Fruit fly (Drosophila melanogaster): ENCODE results near the gene kmg.

The kmg gene

DNA sequence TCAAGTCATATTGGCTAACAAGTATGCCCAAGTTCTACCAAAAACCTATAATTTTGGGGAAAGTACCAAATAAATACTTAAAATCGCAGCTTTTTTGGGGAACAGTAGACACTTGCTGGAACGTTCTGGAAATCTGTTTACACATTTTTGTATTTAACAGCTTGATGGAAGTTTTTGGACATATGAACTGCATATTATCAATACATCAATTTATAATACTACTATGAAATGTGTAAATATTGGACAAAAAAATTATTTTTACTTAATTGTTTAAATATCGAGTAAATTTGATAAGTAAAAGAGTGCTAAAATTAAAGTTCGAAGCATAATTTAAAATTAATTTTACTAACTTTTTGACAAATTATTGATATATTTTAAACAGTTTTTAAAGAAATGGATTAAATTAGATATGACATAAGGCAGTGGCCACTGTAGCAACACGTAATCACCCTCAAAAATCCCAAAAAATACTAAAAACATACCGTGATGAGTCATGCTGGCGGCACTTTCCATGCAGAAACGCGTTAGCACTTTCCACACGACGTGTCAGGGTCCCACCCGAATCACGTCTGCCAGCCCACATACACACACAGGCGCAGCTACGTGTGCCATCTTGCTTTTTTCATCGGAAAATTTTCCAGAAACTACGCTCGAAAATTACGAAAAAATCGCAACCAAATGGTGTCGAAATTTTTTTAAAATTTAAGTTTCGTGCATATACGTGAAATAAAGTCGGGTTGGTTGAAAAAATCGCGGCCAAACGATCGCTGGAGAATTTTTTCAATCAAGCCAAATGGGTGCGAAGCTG lies 4.9 kb downstream of the kmg start, which contains the start of gene Sirt1 (continued):
- TF ChIP-seq Ravus (GFP tag; IDR thresholded peaks at IDR 0.05), result peak; percentile 43
- peak; percentile 55 for TF ChIP-seq ewg (GFP tag; optimal IDR thresholded peaks at IDR 0.05)
- peak; percentile 91 for TF ChIP-seq CG16815 (GFP tag; optimal IDR thresholded peaks at IDR 0.05)

DNA sequence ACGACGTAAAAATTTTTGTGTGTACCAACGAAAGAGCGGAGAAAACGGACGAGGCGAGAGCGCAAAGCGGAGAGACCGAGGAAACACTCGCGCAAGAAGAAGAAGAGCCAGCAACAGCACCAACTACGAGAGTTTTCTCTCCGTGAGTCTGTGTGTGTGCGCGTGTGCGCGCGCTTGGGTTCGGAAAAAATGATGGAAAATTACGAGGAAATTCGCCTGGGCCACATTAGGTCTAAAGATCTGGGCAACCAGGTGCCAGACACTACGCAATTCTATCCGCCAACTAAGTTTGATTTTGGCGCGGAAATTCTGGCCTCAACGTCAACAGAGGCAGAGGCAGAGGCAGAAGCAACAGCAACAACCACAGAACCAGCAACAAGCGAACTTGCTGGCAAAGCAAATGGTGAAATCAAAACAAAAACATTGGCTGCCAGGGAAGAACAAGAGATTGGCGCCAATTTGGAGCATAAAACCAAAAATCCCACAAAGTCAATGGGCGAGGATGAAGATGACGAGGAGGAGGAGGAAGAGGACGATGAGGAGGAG lies 5.5 kb downstream of the kmg start, which contains the start of gene DnaJ-H:
Gene DnaJ-H (minus strand): TSS at position 271 of the 546 bp plus-strand sequence.
- no peak for TF ChIP-seq CG8765 (GFP tag; IDR thresholded peaks at IDR 0.05)
- TF ChIP-seq rib (GFP tag; IDR thresholded peaks at IDR 0.05), result no peak
- no peak for TF ChIP-seq Ets97D (GFP tag; optimal IDR thresholded peaks at IDR 0.05)
- TF ChIP-seq amos (GFP tag; IDR thresholded peaks at IDR 0.05; ENCODE audit: partially characterized antibody), result 0 out of 2 replicates have a peak, but pooled peaks have one; percentile 9
- TF ChIP-seq Optix (GFP tag; IDR thresholded peaks at IDR 0.05), result no peak
- no peak for TF ChIP-seq CG14050 (GFP tag; IDR thresholded peaks at IDR 0.05)
- no peak for TF ChIP-seq sr (GFP tag; IDR thresholded peaks at IDR 0.05)
- no peak for TF ChIP-seq CG18599 (GFP tag; optimal IDR thresholded peaks at IDR 0.05)
- TF ChIP-seq lov (optimal IDR thresholded peaks at IDR 0.05), result no peak
- TF ChIP-seq lov (GFP tag; IDR thresholded peaks at IDR 0.05), result no peak
- no peak for TF ChIP-seq CG4328 (GFP tag; optimal IDR thresholded peaks at IDR 0.05)
- no peak for TF ChIP-seq PHDP (tag; optimal IDR thresholded peaks at IDR 0.05)
- no peak for TF ChIP-seq Fer1 (GFP tag; optimal IDR thresholded peaks at IDR 0.05)
- TF ChIP-seq Blimp-1 (GFP tag; optimal IDR thresholded peaks at IDR 0.05), result no peak
- no peak for TF ChIP-seq ara (GFP tag; IDR thresholded peaks at IDR 0.05)
- peak; percentile 1; the same call in 1 of the 2 replicates for TF ChIP-seq bbx (GFP tag; IDR thresholded peaks at IDR 0.05; ENCODE audit: partially characterized antibody)
- TF ChIP-seq esg (GFP tag; conservative IDR thresholded peaks at IDR 0.05), result no peak
- TF ChIP-seq ems (GFP tag; optimal IDR thresholded peaks at IDR 0.05), result no peak
- TF ChIP-seq CG17568 (GFP tag; optimal IDR thresholded peaks at IDR 0.05), result no peak
- no peak for TF ChIP-seq Dip2 (GFP tag; IDR thresholded peaks at IDR 0.05)
- TF ChIP-seq ftz-f1 (GFP tag; optimal IDR thresholded peaks at IDR 0.05), result no peak
- TF ChIP-seq pnt (GFP tag; optimal IDR thresholded peaks at IDR 0.05), result no peak
- peak; percentile 66; the same call in 1 of the 2 replicates for TF ChIP-seq CG13287 (GFP tag; IDR thresholded peaks at IDR 0.05; ENCODE audit: partially characterized antibody)
- no peak for TF ChIP-seq tin (GFP tag; optimal IDR thresholded peaks at IDR 0.05)
- TF ChIP-seq NfI (GFP tag; optimal IDR thresholded peaks at IDR 0.05), result no peak
- TF ChIP-seq twi (tag; optimal IDR thresholded peaks at IDR 0.05), result no peak
- TF ChIP-seq Doc2 (GFP tag; IDR thresholded peaks at IDR 0.05), result no peak
- TF ChIP-seq cg (GFP tag; optimal IDR thresholded peaks at IDR 0.05), result peak; percentile 65
- peak; percentile 1 for TF ChIP-seq Max (GFP tag; optimal IDR thresholded peaks at IDR 0.05)
- TF ChIP-seq Hsf (GFP tag; optimal IDR thresholded peaks at IDR 0.05), result no peak
- no peak for TF ChIP-seq usp (GFP tag; optimal IDR thresholded peaks at IDR 0.05)
- TF ChIP-seq CG10366 (GFP tag; IDR thresholded peaks at IDR 0.05), result no peak
- no peak for TF ChIP-seq lbe (GFP tag; optimal IDR thresholded peaks at IDR 0.05)
- TF ChIP-seq CG32532 (GFP tag; IDR thresholded peaks at IDR 0.05), result no peak
- TF ChIP-seq CG7963 (GFP tag; IDR thresholded peaks at IDR 0.05; ENCODE audit: partially characterized antibody), result no peak
- TF ChIP-seq Scr (GFP tag; IDR thresholded peaks at IDR 0.05; ENCODE audit: partially characterized antibody), result 0 out of 2 replicates have a peak, but pooled peaks have one; percentile 29
- no peak for TF ChIP-seq fd64A (GFP tag; optimal IDR thresholded peaks at IDR 0.05)
- no peak for TF ChIP-seq Poxn (GFP tag; IDR thresholded peaks at IDR 0.05)
- TF ChIP-seq Lhr (GFP tag; optimal IDR thresholded peaks at IDR 0.05), result no peak
- TF ChIP-seq fd96Cb (tag; optimal IDR thresholded peaks at IDR 0.05), result no peak
- TF ChIP-seq en (GFP tag; optimal IDR thresholded peaks at IDR 0.05), result no peak
- TF ChIP-seq Myb (GFP tag; optimal IDR thresholded peaks at IDR 0.05), result no peak
- no peak for TF ChIP-seq CG7987 (GFP tag; optimal IDR thresholded peaks at IDR 0.05)
- peak; percentile 21; the same call in 1 of the 2 replicates for TF ChIP-seq E2f1 (GFP tag; IDR thresholded peaks at IDR 0.05)

Measured in whole organism, embryonic.